Worm (Caenorhabditis elegans) whole organism, young adult: Measurements from ENCODE around the gene F16F9.3.
A peak's percentile ranks its signal among the peaks of the same experiment; 100 is the strongest.

Experiments
- B0261.1 ChIP-seq: sonication (generic microtip); optimal IDR thresholded peaks from 2 replicates; lab custom pipeline; 2016; ENCODE audit warnings: mild to moderate bottlenecking, missing genetic modification characterization, moderate library complexity, missing compliant biosample characterization
- C06A6.2 ChIP-seq: fragments of 200-800 bp; sonication (Bioruptor generic); conservative IDR thresholded peaks from 2 replicates; pipeline ENCODE4 v1.3.6; 2022; ENCODE audit warnings: missing genetic modification characterization, missing compliant biosample characterization
- C17E4.6 ChIP-seq: fragments of 200-800 bp; sonication (Bioruptor generic); IDR thresholded peaks from 2 replicates; pipeline ENCODE4 v1.3.6; 2022; ENCODE audit warnings: missing genetic modification reagents, missing genetic modification characterization, missing compliant biosample characterization
- F39B2.1 ChIP-seq: fragments of 200-800 bp; sonication (Bioruptor generic); IDR thresholded peaks from 2 replicates; pipeline ENCODE4 v1.3.6; 2022; ENCODE audit warnings: missing genetic modification reagents, missing genetic modification characterization, missing compliant biosample characterization
- F52B5.7 ChIP-seq: sonication (generic microtip); optimal IDR thresholded peaks from 2 replicates; lab custom pipeline; 2016; ENCODE audit warnings: mild to moderate bottlenecking, missing genetic modification characterization, missing compliant biosample characterization
- F57C9.4 ChIP-seq: sonication (generic microtip); optimal IDR thresholded peaks from 2 replicates; lab custom pipeline; 2017; ENCODE audit warnings: mild to moderate bottlenecking, missing genetic modification characterization, missing compliant biosample characterization
- T07F8.4 ChIP-seq: sonication (generic microtip); optimal IDR thresholded peaks from 2 replicates; lab custom pipeline; 2016; ENCODE audit warnings: mild to moderate bottlenecking, missing genetic modification characterization, moderate library complexity, missing compliant biosample characterization
- Y53G8AR.9 ChIP-seq: fragments of 200-800 bp; sonication (Bioruptor generic); conservative IDR thresholded peaks from 2 replicates; pipeline ENCODE4 v1.3.6; 2022; ENCODE audit warnings: missing genetic modification reagents, missing genetic modification characterization, missing compliant biosample characterization
- Y95B8A.8 ChIP-seq: fragments of 200-800 bp; sonication (Bioruptor generic); IDR thresholded peaks from 2 replicates; pipeline ENCODE4 v1.3.6; 2022; ENCODE audit warnings: missing genetic modification reagents, missing genetic modification characterization, missing compliant biosample characterization
- ZK185.1 ChIP-seq: sonication (generic microtip); optimal IDR thresholded peaks from 2 replicates; lab custom pipeline; 2016; ENCODE audit warnings: mild to moderate bottlenecking, missing genetic modification characterization, missing compliant biosample characterization; ENCODE audit not compliant: poor library complexity, severe bottlenecking
- aptf-3 ChIP-seq: fragments of 200-800 bp; sonication (Bioruptor generic); IDR thresholded peaks from 2 replicates; pipeline ENCODE4 v1.3.6; 2022; ENCODE audit warnings: missing genetic modification characterization, missing compliant biosample characterization
- ceh-27 ChIP-seq: fragments of 200-800 bp; sonication (Bioruptor generic); optimal IDR thresholded peaks from 2 replicates; lab custom pipeline; 2018; ENCODE audit warnings: mild to moderate bottlenecking, missing genetic modification characterization, moderate library complexity, missing compliant biosample characterization
- ceh-40 ChIP-seq: fragments of 200-800 bp; sonication (Bioruptor generic); IDR thresholded peaks from 2 replicates; pipeline ENCODE4 v1.3.6; 2022; ENCODE audit warnings: missing genetic modification characterization, missing compliant biosample characterization
- ceh-79 ChIP-seq: sonication (generic microtip); optimal IDR thresholded peaks from 2 replicates; lab custom pipeline; 2017; ENCODE audit warnings: mild to moderate bottlenecking, missing genetic modification characterization, missing compliant biosample characterization
- chd-7 ChIP-seq: sonication (generic microtip); optimal IDR thresholded peaks from 2 replicates; lab custom pipeline; 2016; ENCODE audit warnings: mild to moderate bottlenecking, missing genetic modification characterization, moderate library complexity, missing compliant biosample characterization
- die-1 ChIP-seq: sonication (generic microtip); optimal IDR thresholded peaks from 2 replicates; lab custom pipeline; 2016; ENCODE audit warnings: missing genotype, mild to moderate bottlenecking, missing genetic modification characterization, missing compliant biosample characterization
- ekl-4 ChIP-seq: fragments of 200-800 bp; sonication (Bioruptor generic); IDR thresholded peaks from 2 replicates; pipeline ENCODE4 v1.3.6; 2022; ENCODE audit warnings: missing genetic modification reagents, missing genetic modification characterization, missing compliant biosample characterization
- gei-17 ChIP-seq: fragments of 200-800 bp; sonication (Bioruptor generic); optimal IDR thresholded peaks from 2 replicates; lab custom pipeline; 2018; ENCODE audit warnings: mild to moderate bottlenecking, missing genetic modification characterization, missing compliant biosample characterization
- him-1 ChIP-seq: sonication (generic microtip); optimal IDR thresholded peaks from 2 replicates; lab custom pipeline; 2016; ENCODE audit warnings: missing genotype, missing genetic modification reagents, missing genetic modification characterization, missing compliant biosample characterization
- hrde-1 ChIP-seq: sonication (generic microtip); optimal IDR thresholded peaks from 2 replicates; lab custom pipeline; 2016; ENCODE audit warnings: missing genetic modification characterization, mild to moderate bottlenecking, missing compliant biosample characterization, moderate library complexity, missing genotype, missing genetic modification reagents, borderline replicate concordance
- lin-40 ChIP-seq: sonication (generic microtip); optimal IDR thresholded peaks from 2 replicates; lab custom pipeline; 2016; ENCODE audit warnings: missing genetic modification characterization, mild to moderate bottlenecking, missing compliant biosample characterization, missing genotype, missing genetic modification reagents
- lin-54 ChIP-seq: fragments of 200-800 bp; sonication (Bioruptor generic); optimal IDR thresholded peaks from 2 replicates; lab custom pipeline; 2018; ENCODE audit warnings: mild to moderate bottlenecking, missing genetic modification characterization, missing compliant biosample characterization
- lsy-27 ChIP-seq: sonication (generic microtip); optimal IDR thresholded peaks from 2 replicates; lab custom pipeline; 2017; ENCODE audit warnings: missing genetic modification characterization, mild to moderate bottlenecking, missing compliant biosample characterization, antibody characterized with exemption, missing genotype, borderline replicate concordance; ENCODE audit not compliant: insufficient read depth
- madf-8 ChIP-seq: fragments of 200-800 bp; sonication (Bioruptor generic); conservative IDR thresholded peaks from 2 replicates; pipeline ENCODE4 v1.3.6; 2022; ENCODE audit warnings: missing genetic modification reagents, missing genetic modification characterization, missing compliant biosample characterization
- mel-28 ChIP-seq: sonication (generic microtip); optimal IDR thresholded peaks from 2 replicates; lab custom pipeline; 2016; ENCODE audit warnings: borderline replicate concordance, mild to moderate bottlenecking, missing genetic modification characterization, missing compliant biosample characterization
- mes-4 ChIP-seq: sonication (generic microtip); optimal IDR thresholded peaks from 2 replicates; lab custom pipeline; 2016; ENCODE audit warnings: missing genotype, missing genetic modification characterization, missing compliant biosample characterization
- nfya-2 ChIP-seq: fragments of 200-800 bp; sonication (Bioruptor generic); IDR thresholded peaks from 2 replicates; pipeline ENCODE4 v1.3.6; 2022; ENCODE audit warnings: missing genetic modification reagents, missing genetic modification characterization, missing compliant biosample characterization
- nhr-80 ChIP-seq: sonication (generic microtip); optimal IDR thresholded peaks from 2 replicates; lab custom pipeline; 2016; ENCODE audit warnings: missing genetic modification characterization, missing compliant biosample characterization
- repo-1 ChIP-seq: sonication (generic microtip); optimal IDR thresholded peaks from 2 replicates; lab custom pipeline; 2017; ENCODE audit warnings: mild to moderate bottlenecking, missing genetic modification characterization, missing compliant biosample characterization
- rpc-1 ChIP-seq, 2 experiments: fragments of 150-350 bp in 1 of 2; sonication (generic microtip) in 1 of 2; optimal IDR thresholded peaks; 2 replicates each; lab custom pipeline; 2014 to 2018; ENCODE audit warnings: missing biosample characterization in 1 of 2, missing genetic modification characterization in 1 of 2, missing genetic modification reagents in 1 of 2, missing genotype in 1 of 2
- sdz-38 ChIP-seq: sonication (generic microtip); optimal IDR thresholded peaks from 2 replicates; lab custom pipeline; 2016; ENCODE audit warnings: missing genotype, missing genetic modification characterization, missing compliant biosample characterization
- snpc-1.1 ChIP-seq: sonication (generic microtip); optimal IDR thresholded peaks from 2 replicates; lab custom pipeline; 2017; ENCODE audit warnings: missing genetic modification characterization, mild to moderate bottlenecking, missing compliant biosample characterization, antibody characterized with exemption, moderate library complexity, missing genotype, missing genetic modification reagents; ENCODE audit not compliant: insufficient read depth
- snpc-4 ChIP-seq, 5 experiments: fragments of 150-350 bp in 1 of 5; sonication (generic microtip) in 4 of 5; optimal IDR thresholded peaks; 2 replicates each; lab custom pipeline; 2014 to 2018; ENCODE audit warnings: missing genetic modification characterization in 5 of 5, missing biosample characterization in 3 of 5, antibody characterized with exemption in 2 of 5, mild to moderate bottlenecking in 2 of 5, missing compliant biosample characterization in 2 of 5, missing genotype in 2 of 5, moderate library complexity in 2 of 5, missing genetic modification reagents in 1 of 5
- sptf-2 ChIP-seq: fragments of 200-800 bp; sonication (Bioruptor generic); optimal IDR thresholded peaks from 2 replicates; lab custom pipeline; 2018; ENCODE audit warnings: mild to moderate bottlenecking, missing genetic modification characterization, missing compliant biosample characterization
- tbp1 ChIP-seq: fragments of 200-800 bp; sonication (Bioruptor generic); optimal IDR thresholded peaks from 2 replicates; lab custom pipeline; 2018; ENCODE audit warnings: mild to moderate bottlenecking, missing genetic modification characterization, missing compliant biosample characterization
- tbx-9 ChIP-seq: sonication (generic microtip); optimal IDR thresholded peaks from 2 replicates; lab custom pipeline; 2016; ENCODE audit warnings: borderline replicate concordance, missing genetic modification characterization, inconsistent platforms, missing compliant biosample characterization
- tlf-1 ChIP-seq: fragments of 200-800 bp; sonication (Bioruptor generic); optimal IDR thresholded peaks from 2 replicates; lab custom pipeline; 2018; ENCODE audit warnings: mild to moderate bottlenecking, missing genetic modification characterization, missing compliant biosample characterization
- unc-62 ChIP-seq: fragments of 150-350 bp; optimal IDR thresholded peaks from 2 replicates; lab custom pipeline; 2014; ENCODE audit warnings: missing biosample characterization, missing genetic modification reagents, missing genetic modification characterization
- xnd-1 ChIP-seq: sonication (generic microtip); optimal IDR thresholded peaks from 2 replicates; lab custom pipeline; 2016; ENCODE audit warnings: missing genotype, missing genetic modification reagents, missing genetic modification characterization, missing compliant biosample characterization
- zim-3 ChIP-seq: sonication (generic microtip); optimal IDR thresholded peaks from 2 replicates; lab custom pipeline; 2017; ENCODE audit warnings: mild to moderate bottlenecking, missing genetic modification characterization, moderate library complexity, missing compliant biosample characterization
- ztf-6 ChIP-seq: fragments of 200-800 bp; sonication (Bioruptor generic); IDR thresholded peaks from 2 replicates; pipeline ENCODE4 v1.3.6; 2022; ENCODE audit warnings: missing genetic modification reagents, missing genetic modification characterization, missing compliant biosample characterization

Gene F16F9.3

ce11 chrX:8489886-8490285, 32.5 kb downstream of the F16F9.3 start:
- TF ChIP-seq T07F8.4 (tag; lab: Kevin White, UChicago): no peak
- TF ChIP-seq tlf-1 (GFP tag; lab: Kevin White, UChicago): no peak
- no peak for TF ChIP-seq snpc-4 (GFP tag; optimal IDR thresholded peaks at IDR 0.05; lab: Kevin White, UChicago)
- TF ChIP-seq snpc-4 (tag; optimal IDR thresholded peaks at IDR 0.05; lab: Kevin White, UChicago): no peak
- TF ChIP-seq repo-1: no peak
- TF ChIP-seq Y53G8AR.9: no peak
- TF ChIP-seq ceh-27 (GFP tag; lab: Kevin White, UChicago): peak; percentile 14
- no peak for TF ChIP-seq rpc-1 (optimal IDR thresholded peaks at IDR 0.05; lab: Kevin White, UChicago)
- no peak for TF ChIP-seq rpc-1 (tag; optimal IDR thresholded peaks at IDR 0.05; lab: Kevin White, UChicago)

- TF ChIP-seq C17E4.6 (GFP tag; lab: Robert Waterston, UW) (no peak), unc-62 (GFP tag; lab: Kevin White, UChicago) (no peak), Y95B8A.8 (0 out of 2 replicates have a peak, but pooled peaks have one; percentile 16), nhr-80 (peak; percentile 43)
Measured at ce11 chrX:8492750-8493149, 35.3 kb downstream of the F16F9.3 start.

- TF ChIP-seq gei-17 (GFP tag; lab: Kevin White, UChicago) (no peak), lin-40 (tag; lab: Kevin White, UChicago) (no peak), F39B2.1 (no peak), sptf-2 (GFP tag; lab: Kevin White, UChicago) (no peak), mel-28 (tag; lab: Kevin White, UChicago) (no peak), F57C9.4 (tag; lab: Kevin White, UChicago) (no peak), snpc-1.1 (tag; lab: Kevin White, UChicago) (no peak), tlf-1 (GFP tag; lab: Kevin White, UChicago) (no peak), ztf-6 (GFP tag; lab: Robert Waterston, UW) (no peak), ZK185.1 (tag; lab: Kevin White, UChicago) (no peak), lsy-27 (tag; lab: Kevin White, UChicago) (no peak), F52B5.7 (tag; lab: Kevin White, UChicago) (no peak), sdz-38 (no peak)
Measured at ce11 chrX:8495005-8495404, 37.6 kb downstream of the F16F9.3 start, which contains the start of gene T01B10.5. Gene T01B10.5, plus strand, starts transcription at chrX:8495305.

- TF ChIP-seq B0261.1 (tag; lab: Kevin White, UChicago): no peak
- TF ChIP-seq aptf-3 (GFP tag; lab: Robert Waterston, UW): no peak
- no peak for TF ChIP-seq hrde-1 (tag; lab: Kevin White, UChicago)
- no peak for TF ChIP-seq zim-3 (tag; lab: Kevin White, UChicago)
- TF ChIP-seq mel-28 (tag; lab: Kevin White, UChicago): no peak
- TF ChIP-seq chd-7 (tag; lab: Kevin White, UChicago): no peak
- TF ChIP-seq repo-1: no peak
- no peak for TF ChIP-seq ceh-27 (GFP tag; lab: Kevin White, UChicago)
Measured at ce11 chrX:8499721-8500120, 42.3 kb downstream of the F16F9.3 start, which contains the start of gene grd-14. Gene grd-14, plus strand, starts transcription at chrX:8500021.

ce11 chrX:8500922-8501321, 43.5 kb downstream of the F16F9.3 start, which contains the start of gene grd-4:
Gene grd-4, plus strand, starts transcription at chrX:8501222.
- no peak for TF ChIP-seq repo-1
- no peak for TF ChIP-seq xnd-1
- TF ChIP-seq ekl-4: no peak
- TF ChIP-seq C06A6.2 (GFP tag; lab: Robert Waterston, UW): no peak
- no peak for TF ChIP-seq nhr-80
- TF ChIP-seq ceh-79 (tag; lab: Kevin White, UChicago): no peak
- no peak for TF ChIP-seq die-1 (tag; lab: Kevin White, UChicago)
- no peak for TF ChIP-seq him-1 (tag; lab: Kevin White, UChicago)
- TF ChIP-seq nfya-2: no peak
- TF ChIP-seq tbp1: no peak
- no peak for TF ChIP-seq lin-54 (GFP tag; lab: Kevin White, UChicago)
- TF ChIP-seq tbx-9 (tag; lab: Kevin White, UChicago): no peak
- TF ChIP-seq ceh-40 (GFP tag; lab: Robert Waterston, UW): no peak
- TF ChIP-seq mes-4 (tag; lab: Kevin White, UChicago): no peak
- TF ChIP-seq madf-8: no peak
